Worm (Caenorhabditis elegans): ENCODE data around the gene Y54G2A.45.

Gene Y54G2A.45

ce11 chrIV:2772209-2772851 lies 33.3 kb upstream of the Y54G2A.45 start:
- TF ChIP-seq ceh-82 (tag; optimal IDR thresholded peaks at IDR 0.05) (no peak), nhr-28 (tag; optimal IDR thresholded peaks at IDR 0.05) (no peak), ama-1 (optimal IDR thresholded peaks at IDR 0.05) (peak; percentile 29), nhr-237 (tag; optimal IDR thresholded peaks at IDR 0.05) (no peak), elt-1 (tag; optimal IDR thresholded peaks at IDR 0.05) (no peak), nhr-25 (tag; optimal IDR thresholded peaks at IDR 0.05) (peak; percentile 77), nhr-43 (tag; optimal IDR thresholded peaks at IDR 0.05; ENCODE audit: poor library complexity, severe bottlenecking) (peak; percentile 36), lsy-12 (tag; optimal IDR thresholded peaks at IDR 0.05) (peak; percentile 8)

- TF ChIP-seq nhr-11 (tag; optimal IDR thresholded peaks at IDR 0.05) (no peak), egl-5 (tag; optimal IDR thresholded peaks at IDR 0.05) (peak; percentile 19), snpc-4 (tag; optimal IDR thresholded peaks at IDR 0.05) (peak; percentile 1), ama-1 (optimal IDR thresholded peaks at IDR 0.05) (peak; percentile 74), nhr-23 (tag; optimal IDR thresholded peaks at IDR 0.05) (peak; percentile 23), egl-27 (tag; optimal IDR thresholded peaks at IDR 0.05) (no peak), nhr-25 (tag; optimal IDR thresholded peaks at IDR 0.05) (peak; percentile 27), pha-4 (tag; optimal IDR thresholded peaks at IDR 0.05) (peak; percentile 25)
Measured at ce11 chrIV:2773382-2773979, 32.2 kb upstream of the Y54G2A.45 start.

ce11 chrIV:2774500-2774899 lies 31.2 kb upstream of the Y54G2A.45 start:
- TF ChIP-seq R02D3.7 (tag; optimal IDR thresholded peaks at IDR 0.05) (no peak), ztf-4 (tag; optimal IDR thresholded peaks at IDR 0.05) (no peak), tbx-2 (tag; optimal IDR thresholded peaks at IDR 0.05) (no peak), pha-4 (tag; optimal IDR thresholded peaks at IDR 0.05) (peak; percentile 98), lin-39 (tag; optimal IDR thresholded peaks at IDR 0.05) (peak; percentile 71), lsy-12 (tag; optimal IDR thresholded peaks at IDR 0.05) (peak; percentile 81), fkh-2 (tag; optimal IDR thresholded peaks at IDR 0.05) (no peak), ceh-9 (tag; optimal IDR thresholded peaks at IDR 0.05) (no peak), nhr-28 (tag; optimal IDR thresholded peaks at IDR 0.05) (no peak), elt-1 (tag; optimal IDR thresholded peaks at IDR 0.05) (no peak), fkh-10 (GFP tag; optimal IDR thresholded peaks at IDR 0.05) (no peak), egl-27 (tag; optimal IDR thresholded peaks at IDR 0.05) (no peak), nfya-1 (tag; optimal IDR thresholded peaks at IDR 0.05; ENCODE audit: insufficient read depth) (peak; percentile 75), ceh-16 (tag; optimal IDR thresholded peaks at IDR 0.05) (no peak), nhr-25 (tag; optimal IDR thresholded peaks at IDR 0.05) (peak; percentile 84), aly-2 (tag; optimal IDR thresholded peaks at IDR 0.05) (no peak), snpc-4 (tag; optimal IDR thresholded peaks at IDR 0.05) (peak; percentile 40), jun-1 (tag; optimal IDR thresholded peaks at IDR 0.05) (peak; percentile 45), nhr-77 (tag; optimal IDR thresholded peaks at IDR 0.05) (no peak), mdl-1 (tag; optimal IDR thresholded peaks at IDR 0.05) (peak; percentile 24), ama-1 (optimal IDR thresholded peaks at IDR 0.05) (peak; percentile 76), lin-15B (tag; optimal IDR thresholded peaks at IDR 0.05) (peak; percentile 40), ZK546.5 (tag; optimal IDR thresholded peaks at IDR 0.05) (no peak), egl-5 (tag; optimal IDR thresholded peaks at IDR 0.05) (peak; percentile 91), nhr-23 (tag; optimal IDR thresholded peaks at IDR 0.05) (peak; percentile 46), ztf-11 (tag; optimal IDR thresholded peaks at IDR 0.05) (no peak), elt-3 (tag; optimal IDR thresholded peaks at IDR 0.05) (no peak), ceh-28 (tag; optimal IDR thresholded peaks at IDR 0.05) (peak; percentile 31), zag-1 (tag; optimal IDR thresholded peaks at IDR 0.05) (no peak), daf-12 (tag; optimal IDR thresholded peaks at IDR 0.05) (no peak), sea-2 (GFP tag; optimal IDR thresholded peaks at IDR 0.05) (no peak), nhr-43 (tag; optimal IDR thresholded peaks at IDR 0.05; ENCODE audit: poor library complexity, severe bottlenecking) (peak; percentile 58), elt-2 (tag; optimal IDR thresholded peaks at IDR 0.05) (peak; percentile 34), mml-1 (tag; optimal IDR thresholded peaks at IDR 0.05) (no peak), hmg-11 (tag; optimal IDR thresholded peaks at IDR 0.05) (peak; percentile 66)

Measured in whole organism, L3 larva.